Fruit fly (Drosophila melanogaster): ENCODE results near the gene CG6333.
A peak's percentile ranks its signal among the peaks of the same experiment; 100 is the strongest.

The CG6333 gene

DNA sequence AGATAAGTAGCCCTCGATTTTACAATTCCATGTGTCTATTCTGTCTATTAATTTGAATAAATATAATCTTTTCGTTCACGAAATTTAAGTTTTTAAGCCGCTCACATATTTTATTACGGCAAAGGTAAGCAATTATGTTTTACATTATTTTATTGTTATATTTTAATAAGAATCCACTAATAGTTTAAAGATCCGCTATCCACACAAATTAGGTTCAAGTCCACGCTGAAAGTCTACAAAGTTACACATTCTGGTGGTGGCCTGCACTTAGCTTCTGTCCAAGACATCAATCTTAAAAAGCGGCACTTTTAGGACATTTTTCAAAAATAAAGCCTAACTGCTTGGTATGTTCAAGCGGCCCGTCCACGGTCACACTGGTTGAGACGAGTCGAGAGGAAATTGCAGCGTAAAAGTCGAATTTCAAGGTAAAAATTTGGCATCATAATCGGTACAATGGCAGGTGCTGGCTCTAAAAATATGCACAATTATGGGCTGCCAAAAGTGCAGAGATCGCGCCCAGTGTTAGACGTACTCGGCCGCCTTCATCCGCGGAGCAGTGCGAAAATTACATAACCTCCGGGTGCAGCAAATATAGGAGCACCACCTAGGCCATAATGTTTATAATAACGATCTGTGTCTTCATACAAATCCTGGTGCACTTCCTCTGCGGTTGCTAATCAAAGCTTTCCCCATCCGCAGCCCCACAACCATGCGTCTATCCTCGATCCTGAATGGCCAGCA is 11.1 kb downstream of the CG6333 start, which contains the start of the genes UQCR-Q and CG46525 (continued):
- peak; percentile 56 for TF ChIP-seq CG14710 (tag; optimal IDR thresholded peaks at IDR 0.05)
- TF ChIP-seq pzg (GFP tag; optimal IDR thresholded peaks at IDR 0.05) = peak; percentile 97
- TF ChIP-seq Dip3 (GFP tag; optimal IDR thresholded peaks at IDR 0.05) = no peak
- TF ChIP-seq Dfd (GFP tag; optimal IDR thresholded peaks at IDR 0.05) = no peak
- no peak for TF ChIP-seq BtbVII (GFP tag; optimal IDR thresholded peaks at IDR 0.05)
- TF ChIP-seq CG9797 (GFP tag; optimal IDR thresholded peaks at IDR 0.05) = peak; percentile 93
- peak; percentile 56 for TF ChIP-seq CG2712 (tag; optimal IDR thresholded peaks at IDR 0.05)
- no peak for TF ChIP-seq Six4 (GFP tag; optimal IDR thresholded peaks at IDR 0.05)
- peak; percentile 18; the same call in 1 of the 2 replicates for TF ChIP-seq CG3847 (GFP tag; IDR thresholded peaks at IDR 0.05)
- peak; percentile 47 for TF ChIP-seq Sry-δ (GFP tag; optimal IDR thresholded peaks at IDR 0.05)
- peak; percentile 69 for TF ChIP-seq sd (tag; optimal IDR thresholded peaks at IDR 0.05)
- no peak for TF ChIP-seq CG8765 (GFP tag; IDR thresholded peaks at IDR 0.05)
- TF ChIP-seq CG8290 (GFP tag; optimal IDR thresholded peaks at IDR 0.05) = peak; percentile 1
- peak in 1 of 2 experiments; percentile 67 for TF ChIP-seq CG8290 (tag; optimal IDR thresholded peaks at IDR 0.05)

DNA sequence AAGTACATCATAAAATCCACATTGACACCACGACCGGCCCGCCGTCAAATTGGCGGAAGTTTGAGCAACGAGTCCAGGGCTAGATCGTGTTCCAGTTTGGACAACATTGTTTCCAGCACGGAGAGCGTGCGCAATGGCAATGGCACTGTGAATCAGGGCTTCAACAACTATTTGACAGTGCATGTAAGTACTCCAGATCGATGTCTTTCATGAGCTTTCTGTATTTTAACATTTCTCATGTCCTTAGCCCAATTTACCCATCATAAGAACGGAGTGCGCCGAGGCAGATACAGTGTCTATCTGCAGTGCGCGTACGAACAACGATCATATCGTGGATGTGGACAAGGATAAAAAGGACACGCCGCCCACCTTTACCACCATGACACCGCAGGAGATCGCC is 12.1 kb downstream of the CG6333 start:
- TF ChIP-seq CG6254 (GFP tag; optimal IDR thresholded peaks at IDR 0.05) = no peak
- peak; percentile 60 for TF ChIP-seq Ets65A (GFP tag)
- peak; percentile 73 for TF ChIP-seq CG8478 (optimal IDR thresholded peaks at IDR 0.05)

DNA sequence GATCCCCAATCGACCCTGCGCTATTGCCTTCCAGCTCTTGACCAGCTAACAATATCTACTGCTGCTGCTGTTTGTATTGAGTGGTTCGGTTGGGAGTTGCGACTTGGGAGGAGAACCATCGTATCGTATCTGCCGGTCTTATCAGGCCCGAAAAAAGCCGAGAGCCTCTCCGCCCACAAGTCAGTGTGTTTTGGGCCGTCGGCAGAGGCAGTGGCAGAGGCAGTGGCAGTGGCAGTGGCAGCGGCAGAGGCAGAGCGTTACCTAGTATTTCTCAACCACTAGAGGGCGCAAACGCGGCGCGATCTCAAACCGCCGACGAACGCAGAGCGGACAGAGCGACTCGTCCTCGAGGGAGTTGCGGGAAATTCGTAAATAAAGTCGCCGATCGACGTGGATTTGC is 15.9 kb downstream of the CG6333 start, which contains the start of gene SecCl:
TSS of gene SecCl (plus strand) at position 18 of the 400 bp plus-strand sequence.
- TF ChIP-seq CG17328 (GFP tag; IDR thresholded peaks at IDR 0.05) (no peak), CG18599 (GFP tag; optimal IDR thresholded peaks at IDR 0.05) (peak; percentile 23), z (GFP tag; IDR thresholded peaks at IDR 0.05) (peak; percentile 63; the same call in 1 of the 3 replicates), Rfx (GFP tag; IDR thresholded peaks at IDR 0.05) (0 out of 2 replicates have a peak, but pooled peaks have one; percentile 14), GATAe (GFP tag; conservative IDR thresholded peaks at IDR 0.05) (peak; percentile 53), C15 (GFP tag; IDR thresholded peaks at IDR 0.05) (0 out of 3 replicates have a peak, but pooled peaks have one; percentile 4), CG17912 (GFP tag; optimal IDR thresholded peaks at IDR 0.05) (no peak), pzg (GFP tag; optimal IDR thresholded peaks at IDR 0.05) (no peak), HmgZ (tag; optimal IDR thresholded peaks at IDR 0.05) (peak; percentile 60), CG9727 (GFP tag; optimal IDR thresholded peaks at IDR 0.05) (no peak), aop (GFP tag; IDR thresholded peaks at IDR 0.05) (0 out of 2 replicates have a peak, but pooled peaks have one; percentile 11), CG14050 (GFP tag; IDR thresholded peaks at IDR 0.05) (no peak), bowl (GFP tag; IDR thresholded peaks at IDR 0.05) (0 out of 2 replicates have a peak, but pooled peaks have one; percentile 5), ac (GFP tag; optimal IDR thresholded peaks at IDR 0.05) (no peak), zen (tag; optimal IDR thresholded peaks at IDR 0.05) (no peak), gsb (GFP tag; IDR thresholded peaks at IDR 0.05) (no peak), CG13894 (tag; optimal IDR thresholded peaks at IDR 0.05) (peak; percentile 90), CG6791 (GFP tag; IDR thresholded peaks at IDR 0.05; ENCODE audit: partially characterized antibody) (peak; percentile 98), CG30020 (tag; optimal IDR thresholded peaks at IDR 0.05) (no peak), CG10543 (GFP tag; optimal IDR thresholded peaks at IDR 0.05) (peak; percentile 39), CTCF (GFP tag; optimal IDR thresholded peaks at IDR 0.05) (peak; percentile 88), CG2889 (GFP tag; IDR thresholded peaks at IDR 0.05) (no peak), CG4424 (GFP tag; optimal IDR thresholded peaks at IDR 0.05) (no peak), Med (GFP tag) (peak; percentile 62), Nf-YA (GFP tag; IDR thresholded peaks at IDR 0.05) (no peak), Adf1 (GFP tag; IDR thresholded peaks at IDR 0.05) (peak; percentile 97), danr (GFP tag; IDR thresholded peaks at IDR 0.05) (no peak), Blimp-1 (GFP tag; optimal IDR thresholded peaks at IDR 0.05) (no peak), Deaf1 (tag; optimal IDR thresholded peaks at IDR 0.05) (peak; percentile 94), exex (tag; optimal IDR thresholded peaks at IDR 0.05) (peak; percentile 31), gt (GFP tag; IDR thresholded peaks at IDR 0.05) (no peak), CG7271 (tag; optimal IDR thresholded peaks at IDR 0.05) (no peak), mirr (GFP tag; optimal IDR thresholded peaks at IDR 0.05) (peak; percentile 36)

Measured in whole organism, embryonic.